Fruit fly (Drosophila melanogaster): ENCODE measurements around the gene CG14930.

DNA sequence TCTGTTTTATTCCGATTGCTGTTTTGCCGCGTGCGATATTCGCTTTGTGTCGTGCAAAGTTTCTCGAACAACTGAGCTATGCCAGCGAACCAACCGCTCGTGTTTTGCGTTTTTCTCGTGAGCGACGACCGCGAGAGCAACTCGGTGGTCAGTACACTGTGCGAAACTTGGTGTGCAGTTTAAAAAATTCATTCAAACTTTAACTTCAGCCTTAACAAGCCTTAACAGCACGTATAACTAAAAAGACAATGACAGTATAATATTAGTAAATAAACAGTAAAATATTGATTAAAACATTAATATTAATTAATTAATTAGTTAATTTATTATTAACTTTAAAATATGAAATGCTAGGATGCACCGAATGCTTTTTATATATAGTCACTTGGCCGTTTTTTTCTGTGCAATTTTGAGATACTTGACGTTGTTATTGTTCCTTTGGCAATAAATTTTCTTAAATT is 7.1 kb upstream of the CG14930 start, which contains the start of gene CG31705:
- peak; percentile 5 for TF ChIP-seq CG33017 (tag; optimal IDR thresholded peaks at IDR 0.05)
- peak; percentile 57 for TF ChIP-seq CG11617 (GFP tag; optimal IDR thresholded peaks at IDR 0.05)
